Fruit fly (Drosophila melanogaster) S2 (cell line): ENCODE measurements around the gene Sos.

Source experiments
- CG8478 ChIP-seq: fragments of >200 bp; optimal IDR thresholded peaks from 2 replicates; lab custom pipeline; 2018
- CTCF ChIP-seq, 2 experiments: fragments of >200 bp; optimal IDR thresholded peaks; 2 replicates each; lab custom pipeline; 2018

The Sos gene

dm6 chr2L:13867653-13868052 is 54.0 kb downstream of the Sos start:
- no peak for TF ChIP-seq CG8478
- TF ChIP-seq CTCF (optimal IDR thresholded peaks at IDR 0.05; lab: Kevin White, UChicago), result no peak

- no peak for TF ChIP-seq CG8478
- TF ChIP-seq CTCF (optimal IDR thresholded peaks at IDR 0.05; lab: Kevin White, UChicago), result no peak
These were observed 55.8 kb downstream of the Sos start for dm6 chr2L:13869400-13869799.
